Fruit fly (Drosophila melanogaster) whole organism, adult: ENCODE data around the gene CG42323.

Experiments
- CG11617 ChIP-seq: fragments of 200-800 bp; sonication (Bioruptor generic); optimal IDR thresholded peaks from 2 replicates; lab custom pipeline; 2017; ENCODE audit warnings: mild to moderate bottlenecking, missing biosample characterization, missing genetic modification reagents, missing genetic modification characterization
- CG12768 ChIP-seq: fragments of 200-800 bp; sonication (Bioruptor generic); optimal IDR thresholded peaks from 2 replicates; lab custom pipeline; 2017; ENCODE audit warnings: missing biosample characterization, missing genetic modification characterization, mild to moderate bottlenecking, moderate library complexity, missing genetic modification reagents
- CG14711 ChIP-seq: fragments of 200-800 bp; sonication (Bioruptor generic); optimal IDR thresholded peaks from 2 replicates; lab custom pipeline; 2018; ENCODE audit warnings: missing biosample characterization, mild to moderate bottlenecking, missing genetic modification characterization, moderate library complexity
- CG1620 ChIP-seq: fragments of 200-800 bp; sonication (Bioruptor generic); optimal IDR thresholded peaks from 2 replicates; lab custom pipeline; 2016; ENCODE audit warnings: missing biosample characterization, missing genetic modification characterization
- CG33017 ChIP-seq: fragments of 200-800 bp; sonication (Bioruptor generic); optimal IDR thresholded peaks from 2 replicates; lab custom pipeline; 2018; ENCODE audit warnings: missing biosample characterization, mild to moderate bottlenecking, missing genetic modification characterization, moderate library complexity
- CG5204 ChIP-seq: fragments of 200-800 bp; sonication (Bioruptor generic); optimal IDR thresholded peaks from 2 replicates; lab custom pipeline; 2016; ENCODE audit warnings: missing biosample characterization, missing genetic modification characterization
- CG7045 ChIP-seq: fragments of 200-800 bp; sonication (Bioruptor generic); optimal IDR thresholded peaks from 2 replicates; lab custom pipeline; 2017; ENCODE audit warnings: missing biosample characterization, mild to moderate bottlenecking, missing genetic modification characterization
- CG7101 ChIP-seq: fragments of 200-800 bp; sonication (Bioruptor generic); optimal IDR thresholded peaks from 2 replicates; lab custom pipeline; 2018; ENCODE audit warnings: missing biosample characterization, mild to moderate bottlenecking, missing genetic modification characterization, moderate library complexity
- Clk ChIP-seq: fragments of 200-800 bp; sonication (Bioruptor generic); optimal IDR thresholded peaks from 2 replicates; lab custom pipeline; 2017; ENCODE audit warnings: missing biosample characterization, missing genetic modification characterization
- Crg-1 ChIP-seq: fragments of 200-800 bp; sonication (Bioruptor generic); optimal IDR thresholded peaks from 2 replicates; lab custom pipeline; 2016; ENCODE audit warnings: missing biosample characterization, missing genetic modification characterization
- Hr96 ChIP-seq: fragments of 200-800 bp; sonication (Bioruptor generic); optimal IDR thresholded peaks from 2 replicates; lab custom pipeline; 2016; ENCODE audit warnings: missing biosample characterization, missing genetic modification characterization
- Mnt ChIP-seq: fragments of 200-800 bp; sonication (Bioruptor generic); optimal IDR thresholded peaks from 2 replicates; lab custom pipeline; 2016; ENCODE audit warnings: missing biosample characterization, mild to moderate bottlenecking, missing genetic modification characterization
- bab1 ChIP-seq: fragments of 200-800 bp; sonication (Bioruptor generic); optimal IDR thresholded peaks from 3 replicates; lab custom pipeline; 2019; ENCODE audit warnings: missing biosample characterization, mild to moderate bottlenecking, missing genetic modification characterization, moderate library complexity
- cic ChIP-seq: fragments of 200-800 bp; sonication (Bioruptor generic); optimal IDR thresholded peaks from 2 replicates; lab custom pipeline; 2017; ENCODE audit warnings: missing biosample characterization, mild to moderate bottlenecking, missing genetic modification characterization, moderate library complexity
- cnc ChIP-seq, 2 experiments: fragments of >200 bp; optimal IDR thresholded peaks; 2 replicates each; lab custom pipeline; 2017
- kay ChIP-seq: fragments of 200-800 bp; sonication (Bioruptor generic); peaks from one replicate; lab custom pipeline; 2016; ENCODE audit warnings: missing biosample characterization, missing genetic modification characterization, borderline replicate concordance
- ovo ChIP-seq: fragments of 200-800 bp; sonication (Bioruptor generic); optimal IDR thresholded peaks from 2 replicates; lab custom pipeline; 2016; ENCODE audit warnings: missing biosample characterization, missing genetic modification characterization
- pad ChIP-seq: fragments of 200-800 bp; sonication (Bioruptor generic); optimal IDR thresholded peaks from 3 replicates; lab custom pipeline; 2017; ENCODE audit warnings: missing biosample characterization, missing genetic modification characterization, mild to moderate bottlenecking, moderate library complexity, missing genetic modification reagents
- tj ChIP-seq: fragments of 200-800 bp; sonication (Bioruptor generic); optimal IDR thresholded peaks from 3 replicates; lab custom pipeline; 2017; ENCODE audit warnings: missing biosample characterization, mild to moderate bottlenecking, missing genetic modification characterization, moderate library complexity
- toe ChIP-seq: fragments of 200-800 bp; sonication (Bioruptor generic); optimal IDR thresholded peaks from 2 replicates; lab custom pipeline; 2016; ENCODE audit warnings: missing biosample characterization, missing genetic modification characterization

CG42323 gene

dm6 chrX:18406593-18407393 is 15.4 kb upstream of the CG42323 start:
- TF ChIP-seq Hr96 (no peak), toe (GFP tag; lab: Kevin White, UChicago) (no peak), Clk (GFP tag; lab: Kevin White, UChicago) (no peak), CG5204 (GFP tag; lab: Kevin White, UChicago) (no peak), CG7045 (GFP tag; lab: Kevin White, UChicago) (peak; percentile 26), CG11617 (GFP tag; lab: Kevin White, UChicago) (peak; percentile 54), bab1 (GFP tag; lab: Kevin White, UChicago) (peak; percentile 15), CG33017 (tag; lab: Kevin White, UChicago) (no peak), CG14711 (tag; lab: Kevin White, UChicago) (peak; percentile 10), kay (peak; percentile 53), CG12768 (GFP tag; lab: Kevin White, UChicago) (peak; percentile 19), pad (GFP tag; lab: Kevin White, UChicago) (peak; percentile 20), cic (peak; percentile 70), Mnt (peak; percentile 7), cnc (optimal IDR thresholded peaks at IDR 0.05; lab: Kevin White, UChicago) (no peak), tj (GFP tag; lab: Kevin White, UChicago) (peak; percentile 99), CG1620 (GFP tag; lab: Kevin White, UChicago) (no peak), Crg-1 (no peak)

- peak; percentile 76 for TF ChIP-seq CG14711 (tag; lab: Kevin White, UChicago)
- no peak for TF ChIP-seq ovo
- peak; percentile 35 for TF ChIP-seq CG33017 (tag; lab: Kevin White, UChicago)
- TF ChIP-seq CG1620 (GFP tag; lab: Kevin White, UChicago): no peak
- TF ChIP-seq Mnt: no peak
- TF ChIP-seq bab1 (GFP tag; lab: Kevin White, UChicago): peak; percentile 25
- no peak for TF ChIP-seq tj (GFP tag; lab: Kevin White, UChicago)
- TF ChIP-seq CG7101: peak; percentile 59
- TF ChIP-seq Hr96: peak; percentile 30
- no peak for TF ChIP-seq CG5204 (GFP tag; lab: Kevin White, UChicago)
- TF ChIP-seq Clk (GFP tag; lab: Kevin White, UChicago): no peak
- TF ChIP-seq CG11617 (GFP tag; lab: Kevin White, UChicago): no peak
- TF ChIP-seq cnc (optimal IDR thresholded peaks at IDR 0.05; lab: Kevin White, UChicago): no peak
- TF ChIP-seq CG12768 (GFP tag; lab: Kevin White, UChicago): no peak
- no peak for TF ChIP-seq Crg-1
- no peak for TF ChIP-seq CG7045 (GFP tag; lab: Kevin White, UChicago)
- TF ChIP-seq cic: no peak
- TF ChIP-seq pad (GFP tag; lab: Kevin White, UChicago): peak; percentile 19
Measured at dm6 chrX:18407394-18407721, 14.9 kb upstream of the CG42323 start.

- TF ChIP-seq tj (GFP tag; lab: Kevin White, UChicago) (peak; percentile 92), bab1 (GFP tag; lab: Kevin White, UChicago) (no peak)
Measured at dm6 chrX:18409449-18409848, 12.8 kb upstream of the CG42323 start.

dm6 chrX:18409938-18410337 is 12.3 kb upstream of the CG42323 start, which contains the start of gene Nt5b:
Nt5b (minus strand) TSS chrX:18410144.
- TF ChIP-seq kay: no peak
- TF ChIP-seq CG5204 (GFP tag; lab: Kevin White, UChicago): no peak
- no peak for TF ChIP-seq CG14711 (tag; lab: Kevin White, UChicago)
- TF ChIP-seq cic: no peak
- no peak for TF ChIP-seq tj (GFP tag; lab: Kevin White, UChicago)
- TF ChIP-seq pad (GFP tag; lab: Kevin White, UChicago): no peak
- no peak for TF ChIP-seq ovo

dm6 chrX:18415115-18415514 is 7.1 kb upstream of the CG42323 start, which contains the start of gene CG15056:
CG15056 (plus strand) TSS chrX:18415415.
- no peak for TF ChIP-seq CG11617 (GFP tag; lab: Kevin White, UChicago)
- TF ChIP-seq Clk (GFP tag; lab: Kevin White, UChicago): no peak
- TF ChIP-seq kay: no peak
- no peak for TF ChIP-seq CG14711 (tag; lab: Kevin White, UChicago)
- no peak for TF ChIP-seq cic
- TF ChIP-seq Hr96: no peak
- TF ChIP-seq bab1 (GFP tag; lab: Kevin White, UChicago): no peak
- TF ChIP-seq CG7045 (GFP tag; lab: Kevin White, UChicago): no peak

dm6 chrX:18437190-18437589 is 15.0 kb downstream of the CG42323 start, which contains the start of gene CG6290:
CG6290 (plus strand) TSS chrX:18437490.
- TF ChIP-seq ovo (no peak), toe (GFP tag; lab: Kevin White, UChicago) (no peak), CG12768 (GFP tag; lab: Kevin White, UChicago) (no peak), bab1 (GFP tag; lab: Kevin White, UChicago) (no peak), CG5204 (GFP tag; lab: Kevin White, UChicago) (no peak), cnc (optimal IDR thresholded peaks at IDR 0.05; lab: Kevin White, UChicago) (no peak), CG33017 (tag; lab: Kevin White, UChicago) (no peak), CG7101 (no peak), CG7045 (GFP tag; lab: Kevin White, UChicago) (no peak), CG1620 (GFP tag; lab: Kevin White, UChicago) (no peak), pad (GFP tag; lab: Kevin White, UChicago) (no peak), CG14711 (tag; lab: Kevin White, UChicago) (no peak), CG11617 (GFP tag; lab: Kevin White, UChicago) (no peak), cic (no peak)
